Worm (Caenorhabditis elegans) whole organism, young adult: Measurements from ENCODE around the gene B0244.4.

Source experiments
- B0336.3 ChIP-seq: fragments of 200-800 bp; sonication (Bioruptor generic); IDR thresholded peaks from 2 replicates; pipeline ENCODE4 v1.3.6; 2022; ENCODE audit warnings: missing genetic modification characterization, missing compliant biosample characterization
- C17E4.6 ChIP-seq: fragments of 200-800 bp; sonication (Bioruptor generic); IDR thresholded peaks from 2 replicates; pipeline ENCODE4 v1.3.6; 2022; ENCODE audit warnings: missing genetic modification reagents, missing genetic modification characterization, missing compliant biosample characterization
- D2030.7 ChIP-seq: fragments of 200-800 bp; sonication (Bioruptor generic); IDR thresholded peaks from 2 replicates; pipeline ENCODE4 v1.3.6; 2022; ENCODE audit warnings: missing genetic modification reagents, missing genetic modification characterization, missing compliant biosample characterization
- F23B12.7 ChIP-seq: sonication (generic microtip); optimal IDR thresholded peaks from 2 replicates; lab custom pipeline; 2017; ENCODE audit warnings: missing genetic modification characterization, mild to moderate bottlenecking, missing compliant biosample characterization, antibody characterized with exemption, moderate library complexity; ENCODE audit not compliant: insufficient read depth
- F33H1.4 ChIP-seq: fragments of 200-800 bp; sonication (Bioruptor generic); IDR thresholded peaks from 2 replicates; pipeline ENCODE4 v1.3.6; 2022; ENCODE audit warnings: missing genetic modification reagents, missing genetic modification characterization, missing compliant biosample characterization
- F57A8.1 ChIP-seq: fragments of 200-800 bp; sonication (Bioruptor generic); optimal IDR thresholded peaks from 2 replicates; lab custom pipeline; 2018; ENCODE audit warnings: mild to moderate bottlenecking, missing genetic modification characterization, moderate library complexity, missing compliant biosample characterization
- K11D2.4 ChIP-seq: fragments of 200-800 bp; sonication (Bioruptor generic); IDR thresholded peaks from 2 replicates; pipeline ENCODE4 v1.3.6; 2022; ENCODE audit warnings: missing genetic modification reagents, missing genetic modification characterization, missing compliant biosample characterization
- K12H6.12 ChIP-seq: fragments of 200-800 bp; sonication (Bioruptor generic); optimal IDR thresholded peaks from 2 replicates; lab custom pipeline; 2018; ENCODE audit warnings: mild to moderate bottlenecking, missing genetic modification characterization, missing compliant biosample characterization
- Y53F4B.3 ChIP-seq: fragments of 200-800 bp; sonication (Bioruptor generic); IDR thresholded peaks from 2 replicates; pipeline ENCODE4 v1.3.6; 2022; ENCODE audit warnings: missing genetic modification reagents, missing genetic modification characterization, missing compliant biosample characterization
- Y56A3A.18 ChIP-seq: fragments of 200-800 bp; sonication (Bioruptor generic); IDR thresholded peaks from 2 replicates; pipeline ENCODE4 v1.3.6; 2022; ENCODE audit warnings: missing genetic modification reagents, missing genetic modification characterization, missing compliant biosample characterization
- Y79H2A.3 ChIP-seq: fragments of 200-800 bp; sonication (Bioruptor generic); conservative IDR thresholded peaks from 2 replicates; pipeline ENCODE4 v1.3.6; 2022; ENCODE audit warnings: missing genetic modification reagents, missing genetic modification characterization, missing compliant biosample characterization
- ama-1 ChIP-seq, 3 experiments: fragments of 150-350 bp in 1 of 3; sonication (generic microtip) in 2 of 3; optimal IDR thresholded peaks; 2 replicates each; lab custom pipeline; 2014 to 2018; ENCODE audit warnings: missing biosample characterization in 2 of 3, missing genetic modification characterization in 2 of 3, missing genetic modification reagents in 2 of 3
- aptf-3 ChIP-seq: fragments of 200-800 bp; sonication (Bioruptor generic); IDR thresholded peaks from 2 replicates; pipeline ENCODE4 v1.3.6; 2022; ENCODE audit warnings: missing genetic modification characterization, missing compliant biosample characterization
- athp-1 ChIP-seq: sonication (generic microtip); optimal IDR thresholded peaks from 2 replicates; lab custom pipeline; 2017; ENCODE audit warnings: mild to moderate bottlenecking, missing genetic modification characterization, missing compliant biosample characterization
- attf-3 ChIP-seq: fragments of 200-800 bp; sonication (Bioruptor generic); conservative IDR thresholded peaks from 2 replicates; pipeline ENCODE4 v1.3.6; 2022; ENCODE audit warnings: missing genetic modification reagents, missing genetic modification characterization, missing compliant biosample characterization
- bed-1 ChIP-seq: fragments of 200-800 bp; sonication (Bioruptor generic); IDR thresholded peaks from 2 replicates; pipeline ENCODE4 v1.3.6; 2022; ENCODE audit warnings: missing genetic modification reagents, missing genetic modification characterization, missing compliant biosample characterization
- bed-2 ChIP-seq: fragments of 200-800 bp; sonication (Bioruptor generic); IDR thresholded peaks from 2 replicates; pipeline ENCODE4 v1.3.6; 2022; ENCODE audit warnings: missing genetic modification reagents, missing genetic modification characterization, missing compliant biosample characterization
- ccch-3 ChIP-seq: fragments of 200-800 bp; sonication (Bioruptor generic); optimal IDR thresholded peaks from 2 replicates; lab custom pipeline; 2018; ENCODE audit warnings: mild to moderate bottlenecking, missing genetic modification characterization, missing compliant biosample characterization
- cebp-2 ChIP-seq: fragments of 200-800 bp; sonication (Bioruptor generic); IDR thresholded peaks from 2 replicates; pipeline ENCODE4 v1.3.6; 2022; ENCODE audit warnings: missing genetic modification characterization, missing compliant biosample characterization
- ceh-40 ChIP-seq: fragments of 200-800 bp; sonication (Bioruptor generic); IDR thresholded peaks from 2 replicates; pipeline ENCODE4 v1.3.6; 2022; ENCODE audit warnings: missing genetic modification characterization, missing compliant biosample characterization
- ceh-91 ChIP-seq: fragments of 200-800 bp; sonication (Bioruptor generic); IDR thresholded peaks from 2 replicates; pipeline ENCODE4 v1.3.6; 2022; ENCODE audit warnings: missing genetic modification reagents, missing genetic modification characterization, missing compliant biosample characterization
- die-1 ChIP-seq: sonication (generic microtip); optimal IDR thresholded peaks from 2 replicates; lab custom pipeline; 2016; ENCODE audit warnings: missing genotype, mild to moderate bottlenecking, missing genetic modification characterization, missing compliant biosample characterization
- dox-1 ChIP-seq: fragments of 200-800 bp; sonication (Bioruptor generic); IDR thresholded peaks from 2 replicates; pipeline ENCODE4 v1.3.6; 2022; ENCODE audit warnings: missing genetic modification reagents, missing genetic modification characterization, missing compliant biosample characterization
- gei-17 ChIP-seq: fragments of 200-800 bp; sonication (Bioruptor generic); optimal IDR thresholded peaks from 2 replicates; lab custom pipeline; 2018; ENCODE audit warnings: mild to moderate bottlenecking, missing genetic modification characterization, missing compliant biosample characterization
- him-1 ChIP-seq: sonication (generic microtip); optimal IDR thresholded peaks from 2 replicates; lab custom pipeline; 2016; ENCODE audit warnings: missing genotype, missing genetic modification reagents, missing genetic modification characterization, missing compliant biosample characterization
- hmg-20 ChIP-seq: fragments of 200-800 bp; sonication (Bioruptor generic); IDR thresholded peaks from 2 replicates; pipeline ENCODE4 v1.3.6; 2022; ENCODE audit warnings: missing genetic modification reagents, missing genetic modification characterization, missing compliant biosample characterization
- lin-26 ChIP-seq: fragments of 200-800 bp; sonication (Bioruptor generic); IDR thresholded peaks from 2 replicates; pipeline ENCODE4 v1.3.6; 2022; ENCODE audit warnings: missing genetic modification reagents, missing genetic modification characterization, missing compliant biosample characterization
- lir-1 ChIP-seq: fragments of 200-800 bp; sonication (Bioruptor generic); conservative IDR thresholded peaks from 2 replicates; pipeline ENCODE4 v1.3.6; 2022; ENCODE audit warnings: missing genetic modification reagents, missing genetic modification characterization, missing compliant biosample characterization
- lsl-1 ChIP-seq: fragments of 200-800 bp; sonication (Bioruptor generic); optimal IDR thresholded peaks from 2 replicates; lab custom pipeline; 2018; ENCODE audit warnings: mild to moderate bottlenecking, missing genetic modification characterization, moderate library complexity, missing compliant biosample characterization
- madf-3 ChIP-seq: fragments of 200-800 bp; sonication (Bioruptor generic); IDR thresholded peaks from 2 replicates; pipeline ENCODE4 v1.3.6; 2022; ENCODE audit warnings: missing genetic modification reagents, missing genetic modification characterization, missing compliant biosample characterization
- madf-6 ChIP-seq: fragments of 200-800 bp; sonication (Bioruptor generic); IDR thresholded peaks from 2 replicates; pipeline ENCODE4 v1.3.6; 2022; ENCODE audit warnings: missing genetic modification reagents, missing genetic modification characterization, missing compliant biosample characterization
- mcd-1 ChIP-seq: fragments of 200-800 bp; sonication (Bioruptor generic); IDR thresholded peaks from 2 replicates; pipeline ENCODE4 v1.3.6; 2022; ENCODE audit warnings: missing genetic modification reagents, missing genetic modification characterization, missing compliant biosample characterization
- nfya-1 ChIP-seq: sonication (generic microtip); optimal IDR thresholded peaks from 2 replicates; lab custom pipeline; 2017; ENCODE audit warnings: antibody characterized with exemption, missing compliant biosample characterization, missing genetic modification characterization, borderline replicate concordance; ENCODE audit not compliant: insufficient read depth
- nhr-80 ChIP-seq: sonication (generic microtip); optimal IDR thresholded peaks from 2 replicates; lab custom pipeline; 2016; ENCODE audit warnings: missing genetic modification characterization, missing compliant biosample characterization
- repo-1 ChIP-seq: sonication (generic microtip); optimal IDR thresholded peaks from 2 replicates; lab custom pipeline; 2017; ENCODE audit warnings: mild to moderate bottlenecking, missing genetic modification characterization, missing compliant biosample characterization
- rpc-1 ChIP-seq, 2 experiments: fragments of 150-350 bp in 1 of 2; sonication (generic microtip) in 1 of 2; optimal IDR thresholded peaks; 2 replicates each; lab custom pipeline; 2014 to 2018; ENCODE audit warnings: missing biosample characterization in 1 of 2, missing genetic modification characterization in 1 of 2, missing genetic modification reagents in 1 of 2, missing genotype in 1 of 2
- snpc-4 ChIP-seq, 5 experiments: fragments of 150-350 bp in 1 of 5; sonication (generic microtip) in 4 of 5; optimal IDR thresholded peaks; 2 replicates each; lab custom pipeline; 2014 to 2018; ENCODE audit warnings: missing genetic modification characterization in 5 of 5, missing biosample characterization in 3 of 5, antibody characterized with exemption in 2 of 5, mild to moderate bottlenecking in 2 of 5, missing compliant biosample characterization in 2 of 5, missing genotype in 2 of 5, moderate library complexity in 2 of 5, missing genetic modification reagents in 1 of 5
- tbp1 ChIP-seq: fragments of 200-800 bp; sonication (Bioruptor generic); optimal IDR thresholded peaks from 2 replicates; lab custom pipeline; 2018; ENCODE audit warnings: mild to moderate bottlenecking, missing genetic modification characterization, missing compliant biosample characterization
- unc-62 ChIP-seq: fragments of 150-350 bp; optimal IDR thresholded peaks from 2 replicates; lab custom pipeline; 2014; ENCODE audit warnings: missing biosample characterization, missing genetic modification reagents, missing genetic modification characterization
- zfh-2 ChIP-seq: fragments of 200-800 bp; sonication (Bioruptor generic); conservative IDR thresholded peaks from 2 replicates; pipeline ENCODE4 v1.3.6; 2022; ENCODE audit warnings: missing genetic modification reagents, missing genetic modification characterization, missing compliant biosample characterization
- zim-3 ChIP-seq: sonication (generic microtip); optimal IDR thresholded peaks from 2 replicates; lab custom pipeline; 2017; ENCODE audit warnings: mild to moderate bottlenecking, missing genetic modification characterization, moderate library complexity, missing compliant biosample characterization
- ztf-26 ChIP-seq: sonication (generic microtip); optimal IDR thresholded peaks from 2 replicates; lab custom pipeline; 2017; ENCODE audit warnings: missing genetic modification characterization, missing compliant biosample characterization

B0244.4 gene

ce11 chrIII:5782080-5782479 lies 34.8 kb downstream of the B0244.4 start (continued):
- TF ChIP-seq ama-1 (optimal IDR thresholded peaks at IDR 0.05; lab: Kevin White, UChicago) (no peak), ama-1 (GFP tag; optimal IDR thresholded peaks at IDR 0.05; lab: Kevin White, UChicago) (no peak), ceh-91 (GFP tag; lab: Robert Waterston, UW) (peak; percentile 26; the same call in 1 of the 2 replicates), rpc-1 (optimal IDR thresholded peaks at IDR 0.05; lab: Kevin White, UChicago) (peak; percentile 60), rpc-1 (tag; optimal IDR thresholded peaks at IDR 0.05; lab: Kevin White, UChicago) (peak; percentile 81), athp-1 (tag; lab: Kevin White, UChicago) (no peak), lsl-1 (peak; percentile 18), F33H1.4 (GFP tag; lab: Robert Waterston, UW) (0 out of 2 replicates have a peak, but pooled peaks have one; percentile 22), tbp1 (GFP tag; lab: Kevin White, UChicago) (peak; percentile 85), K11D2.4 (no peak), Y79H2A.3 (GFP tag; lab: Robert Waterston, UW) (no peak), die-1 (tag; lab: Kevin White, UChicago) (no peak), F57A8.1 (no peak), lin-26 (GFP tag; lab: Robert Waterston, UW) (peak; percentile 61; the same call in 1 of the 2 replicates), B0336.3 (no peak), repo-1 (tag; lab: Kevin White, UChicago) (no peak), hmg-20 (GFP tag; lab: Robert Waterston, UW) (no peak), zim-3 (no peak), him-1 (tag; lab: Kevin White, UChicago) (peak; percentile 13), lir-1 (GFP tag; lab: Robert Waterston, UW) (no peak), nfya-1 (tag; lab: Kevin White, UChicago) (no peak), C17E4.6 (GFP tag; lab: Robert Waterston, UW) (no peak), aptf-3 (no peak), gei-17 (GFP tag; lab: Kevin White, UChicago) (no peak), ztf-26 (tag; lab: Kevin White, UChicago) (no peak), ceh-40 (GFP tag; lab: Robert Waterston, UW) (no peak), Y53F4B.3 (GFP tag; lab: Robert Waterston, UW) (no peak), K12H6.12 (tag; lab: Kevin White, UChicago) (no peak), attf-3 (GFP tag; lab: Robert Waterston, UW) (0 out of 2 replicates have a peak, but pooled peaks have one; percentile 60), bed-2 (no peak)

DNA sequence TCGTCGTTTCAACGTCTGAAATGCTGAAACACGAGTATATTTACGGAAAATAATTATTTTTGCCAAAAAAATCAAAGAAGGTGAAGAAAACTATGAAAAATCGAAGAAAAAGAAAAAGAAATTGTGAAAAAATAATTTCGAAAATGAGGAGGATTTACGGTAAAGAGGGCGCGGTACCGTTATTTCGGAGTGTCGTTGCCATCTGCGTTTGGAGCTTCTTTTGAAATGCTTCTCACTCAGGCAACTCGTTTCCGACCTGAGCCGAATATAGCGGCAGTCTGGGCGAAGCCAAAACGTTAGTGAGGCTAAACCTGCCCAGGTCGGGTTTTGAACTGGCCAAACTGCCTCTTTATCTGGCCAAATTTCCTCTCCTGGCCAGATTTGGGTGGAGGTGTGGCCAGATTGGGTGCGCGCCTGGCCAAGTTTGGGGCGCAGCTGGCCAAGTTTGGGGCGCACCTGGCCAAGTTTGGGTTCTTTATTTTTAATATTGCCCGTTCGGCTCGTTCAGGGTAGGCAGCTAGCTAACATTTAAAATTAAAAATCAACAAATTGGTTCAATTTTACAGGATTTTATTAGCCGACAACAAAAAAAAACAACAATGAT lies 36.6 kb downstream of the B0244.4 start:
- TF ChIP-seq attf-3 (GFP tag; lab: Robert Waterston, UW), result peak; percentile 81
- TF ChIP-seq madf-3 (GFP tag; lab: Robert Waterston, UW), result 0 out of 2 replicates have a peak, but pooled peaks have one; percentile 27
- peak; percentile 32; the same call in 1 of the 2 replicates for TF ChIP-seq dox-1 (GFP tag; lab: Robert Waterston, UW)
- TF ChIP-seq zfh-2 (GFP tag; lab: Robert Waterston, UW), result peak; percentile 53; the same call in 1 of the 2 replicates
- TF ChIP-seq Y79H2A.3 (GFP tag; lab: Robert Waterston, UW), result 0 out of 2 replicates have a peak, but pooled peaks have one; percentile 14
- 0 out of 2 replicates have a peak, but pooled peaks have one; percentile 52 for TF ChIP-seq bed-1 (GFP tag; lab: Robert Waterston, UW)
- TF ChIP-seq, all 124 proteins: peak for 6; not testable (repeated sequence) for 118

ce11 chrIII:5785273-5785929 lies 38.1 kb downstream of the B0244.4 start, which contains the start of gene Y37B11A.3:
Y37B11A.3 (minus strand) TSS chrIII:5785323.
- TF ChIP-seq unc-62 (GFP tag; lab: Kevin White, UChicago) (no peak), zfh-2 (GFP tag; lab: Robert Waterston, UW) (peak; percentile 85), nhr-80 (peak; percentile 43), mcd-1 (GFP tag; lab: Robert Waterston, UW) (no peak; the same call in 1 of the 2 replicates), Y56A3A.18 (GFP tag; lab: Robert Waterston, UW) (0 out of 2 replicates have a peak, but pooled peaks have one; percentile 37), snpc-4 (GFP tag; optimal IDR thresholded peaks at IDR 0.05; lab: Kevin White, UChicago) (no peak), snpc-4 (tag; optimal IDR thresholded peaks at IDR 0.05; lab: Kevin White, UChicago) (peak in 2 of 4 experiments; percentile 7 to 41), ztf-26 (tag; lab: Kevin White, UChicago) (peak; percentile 28), D2030.7 (GFP tag; lab: Robert Waterston, UW) (0 out of 2 replicates have a peak, but pooled peaks have one; percentile 11), madf-6 (GFP tag; lab: Robert Waterston, UW) (peak; percentile 30; the same call in 1 of the 2 replicates), cebp-2 (GFP tag; lab: Robert Waterston, UW) (no peak), F23B12.7 (tag; lab: Kevin White, UChicago) (peak; percentile 21), ccch-3 (GFP tag; lab: Kevin White, UChicago) (no peak)
